Fruit fly (Drosophila melanogaster) whole organism, embryonic: ENCODE results near the gene Herc4.

Experiments used
- Ada2b ChIP-seq: fragments of 200-800 bp; sonication (Bioruptor generic); IDR thresholded peaks from 2 replicates; pipeline ENCODE4 v1.3.6; 2022; ENCODE audit warnings: missing biosample characterization, missing genetic modification characterization
- Asciz ChIP-seq: fragments of 200-800 bp; sonication (Bioruptor generic); optimal IDR thresholded peaks from 2 replicates; lab custom pipeline; 2017; ENCODE audit warnings: missing biosample characterization, mild to moderate bottlenecking, missing genetic modification characterization, missing genetic modification reagents
- B-H2 ChIP-seq: fragments of 200-800 bp; sonication (Bioruptor generic); optimal IDR thresholded peaks from 2 replicates; lab custom pipeline; 2018; ENCODE audit warnings: missing biosample characterization, mild to moderate bottlenecking, missing genetic modification characterization
- BtbVII ChIP-seq: fragments of 200-800 bp; sonication (Bioruptor generic); optimal IDR thresholded peaks from 3 replicates; lab custom pipeline; 2017; ENCODE audit warnings: missing biosample characterization, mild to moderate bottlenecking, missing genetic modification characterization
- CG1024 ChIP-seq: fragments of 200-800 bp; sonication (Bioruptor generic); IDR thresholded peaks from 2 replicates; pipeline ENCODE4 v1.3.6; 2022; ENCODE audit warnings: missing biosample characterization, missing genetic modification characterization
- CG1233 ChIP-seq: fragments of 200-800 bp; sonication (Bioruptor generic); optimal IDR thresholded peaks from 4 replicates; lab custom pipeline; 2018; ENCODE audit warnings: missing biosample characterization, mild to moderate bottlenecking, missing genetic modification characterization
- CG14014 ChIP-seq: fragments of 200-800 bp; sonication (Bioruptor generic); IDR thresholded peaks from 2 replicates; pipeline ENCODE4 v1.3.6; 2022; ENCODE audit warnings: missing biosample characterization, missing genetic modification characterization
- CG14965 ChIP-seq: fragments of 200-800 bp; sonication (Bioruptor generic); optimal IDR thresholded peaks from 2 replicates; lab custom pipeline; 2016; ENCODE audit warnings: missing biosample characterization, missing genetic modification characterization, borderline replicate concordance
- CG1647 ChIP-seq: fragments of 200-800 bp; sonication (Bioruptor generic); optimal IDR thresholded peaks from 3 replicates; lab custom pipeline; 2016; ENCODE audit warnings: missing biosample characterization, missing genetic modification characterization
- CG2889 ChIP-seq: fragments of 200-800 bp; sonication (Bioruptor generic); IDR thresholded peaks from 3 replicates; pipeline ENCODE4 v1.3.6; 2022; ENCODE audit warnings: missing biosample characterization, missing genetic modification characterization
- CG30431 ChIP-seq: fragments of 200-800 bp; sonication (Bioruptor generic); optimal IDR thresholded peaks from 2 replicates; lab custom pipeline; 2017; ENCODE audit warnings: missing biosample characterization, missing genetic modification characterization
- CG4360 ChIP-seq: fragments of 200-800 bp; sonication (Bioruptor generic); IDR thresholded peaks from 2 replicates; pipeline ENCODE4 v1.3.6; 2022; ENCODE audit warnings: missing biosample characterization, missing genetic modification characterization
- CG4617 ChIP-seq: fragments of 200-800 bp; sonication (Bioruptor generic); optimal IDR thresholded peaks from 3 replicates; lab custom pipeline; 2016; ENCODE audit warnings: missing biosample characterization, missing genetic modification characterization, borderline replicate concordance
- CG6254 ChIP-seq: fragments of 200-800 bp; sonication (Bioruptor generic); optimal IDR thresholded peaks from 3 replicates; lab custom pipeline; 2017; ENCODE audit warnings: mild to moderate bottlenecking, missing biosample characterization, missing genetic modification reagents, missing genetic modification characterization
- CG7357 ChIP-seq: fragments of 200-800 bp; sonication (Bioruptor generic); IDR thresholded peaks from 3 replicates; pipeline ENCODE4 v1.3.6; 2022; ENCODE audit warnings: missing biosample characterization, missing genetic modification characterization
- CG8944 ChIP-seq: fragments of 200-800 bp; sonication (Bioruptor generic); optimal IDR thresholded peaks from 3 replicates; lab custom pipeline; 2016; ENCODE audit warnings: missing biosample characterization, missing genetic modification characterization
- CHES-1-like ChIP-seq: fragments of 200-800 bp; sonication (Bioruptor generic); optimal IDR thresholded peaks from 2 replicates; lab custom pipeline; 2016; ENCODE audit warnings: missing biosample characterization, missing genetic modification characterization
- CrebB ChIP-seq: fragments of 200-800 bp; sonication (Bioruptor generic); optimal IDR thresholded peaks from 3 replicates; lab custom pipeline; 2018; ENCODE audit warnings: missing biosample characterization, mild to moderate bottlenecking, missing genetic modification characterization
- Dp ChIP-seq: fragments of 200-800 bp; sonication (Bioruptor generic); optimal IDR thresholded peaks from 2 replicates; lab custom pipeline; 2018; ENCODE audit warnings: missing biosample characterization, mild to moderate bottlenecking, missing genetic modification characterization, moderate library complexity
- Elba2 ChIP-seq: fragments of 200-800 bp; sonication (Bioruptor generic); optimal IDR thresholded peaks from 3 replicates; lab custom pipeline; 2016; ENCODE audit warnings: missing biosample characterization, missing genetic modification characterization
- Gug ChIP-seq: fragments of 200-800 bp; sonication (Bioruptor generic); IDR thresholded peaks from 4 replicates; pipeline ENCODE4 v1.3.6; 2022; ENCODE audit warnings: missing biosample characterization, missing genetic modification characterization
- Hmx ChIP-seq: fragments of 200-800 bp; sonication (Bioruptor generic); optimal IDR thresholded peaks from 2 replicates; lab custom pipeline; 2016; ENCODE audit warnings: missing biosample characterization, missing genetic modification characterization
- Lim3 ChIP-seq: fragments of 200-800 bp; sonication (Bioruptor generic); IDR thresholded peaks from 2 replicates; pipeline ENCODE4 v1.3.6; 2022; ENCODE audit warnings: missing biosample characterization, missing genetic modification characterization
- NK7.1 ChIP-seq: fragments of 200-800 bp; sonication (Bioruptor generic); optimal IDR thresholded peaks from 3 replicates; lab custom pipeline; 2016; ENCODE audit warnings: missing biosample characterization, missing genetic modification characterization
- Pdp1 ChIP-seq, 2 experiments: fragments of 200-800 bp; sonication (Bioruptor generic); optimal IDR thresholded peaks; 3 replicates each; lab custom pipeline; 2016; ENCODE audit warnings: missing biosample characterization in 2 of 2, missing genetic modification characterization in 2 of 2, mild to moderate bottlenecking in 1 of 2, moderate library complexity in 1 of 2
- Six4 ChIP-seq: fragments of 200-800 bp; sonication (Bioruptor generic); optimal IDR thresholded peaks from 2 replicates; lab custom pipeline; 2016; ENCODE audit warnings: missing biosample characterization, missing genetic modification characterization
- Spps ChIP-seq: fragments of 200-800 bp; sonication (Bioruptor generic); optimal IDR thresholded peaks from 2 replicates; lab custom pipeline; 2018; ENCODE audit warnings: missing biosample characterization, mild to moderate bottlenecking, missing genetic modification characterization
- Trl ChIP-seq, 3 experiments: fragments of >200 bp in 2 of 3; fragments of 200-800 bp in 1 of 3; sonication (Bioruptor generic) in 1 of 3; optimal IDR thresholded peaks; 2 replicates in 1 of 3; 3 replicates in 2 of 3; lab custom pipeline; 2016 to 2017; ENCODE audit warnings: missing biosample characterization in 1 of 3, missing genetic modification characterization in 1 of 3
- Vsx1 ChIP-seq: fragments of 200-800 bp; sonication (Bioruptor generic); optimal IDR thresholded peaks from 2 replicates; lab custom pipeline; 2017; ENCODE audit warnings: missing biosample characterization, mild to moderate bottlenecking, missing genetic modification characterization, missing genetic modification reagents
- amos ChIP-seq: fragments of 200-800 bp; sonication (Bioruptor generic); IDR thresholded peaks from 2 replicates; pipeline ENCODE4 v1.3.6; 2022; ENCODE audit warnings: missing biosample characterization, missing genetic modification characterization; ENCODE audit not compliant: partially characterized antibody
- az2 ChIP-seq: fragments of 200-800 bp; sonication (Bioruptor generic); optimal IDR thresholded peaks from 3 replicates; lab custom pipeline; 2016; ENCODE audit warnings: missing biosample characterization, missing genetic modification characterization
- chinmo ChIP-seq: fragments of 200-800 bp; sonication (Bioruptor generic); IDR thresholded peaks from 4 replicates; pipeline ENCODE4 v1.3.6; 2022; ENCODE audit warnings: missing biosample characterization, missing genetic modification characterization; ENCODE audit not compliant: partially characterized antibody
- crc ChIP-seq: fragments of 200-800 bp; sonication (Bioruptor generic); optimal IDR thresholded peaks from 2 replicates; lab custom pipeline; 2016; ENCODE audit warnings: missing biosample characterization, missing genetic modification characterization
- gcm2 ChIP-seq: fragments of 200-800 bp; sonication (Bioruptor generic); optimal IDR thresholded peaks from 2 replicates; lab custom pipeline; 2016; ENCODE audit warnings: missing biosample characterization, missing genetic modification characterization
- gfzf ChIP-seq: fragments of 200-800 bp; sonication (Bioruptor generic); optimal IDR thresholded peaks from 2 replicates; lab custom pipeline; 2016; ENCODE audit warnings: missing biosample characterization, mild to moderate bottlenecking, missing genetic modification characterization, moderate library complexity
- grn ChIP-seq: fragments of 200-800 bp; sonication (Bioruptor generic); optimal IDR thresholded peaks from 3 replicates; lab custom pipeline; 2017; ENCODE audit warnings: missing biosample characterization, missing genetic modification characterization
- gt ChIP-seq: fragments of 200-800 bp; sonication (Bioruptor generic); IDR thresholded peaks from 2 replicates; pipeline ENCODE4 v1.3.6; 2022; ENCODE audit warnings: missing biosample characterization, missing genetic modification characterization
- ind ChIP-seq: fragments of 200-800 bp; sonication (Bioruptor generic); optimal IDR thresholded peaks from 3 replicates; lab custom pipeline; 2016; ENCODE audit warnings: missing biosample characterization, missing genetic modification characterization
- insv ChIP-seq, 2 experiments: fragments of 200-800 bp; sonication (Bioruptor generic); optimal IDR thresholded peaks; 3 replicates each; lab custom pipeline; 2016 to 2018; ENCODE audit warnings: missing biosample characterization in 2 of 2, missing genetic modification characterization in 2 of 2
- kah ChIP-seq: fragments of 200-800 bp; sonication (Bioruptor generic); optimal IDR thresholded peaks from 2 replicates; lab custom pipeline; 2018; ENCODE audit warnings: missing biosample characterization, mild to moderate bottlenecking, missing genetic modification characterization
- nmo ChIP-seq: fragments of 200-800 bp; sonication (Bioruptor generic); optimal IDR thresholded peaks from 2 replicates; lab custom pipeline; 2018; ENCODE audit warnings: missing biosample characterization, mild to moderate bottlenecking, missing genetic modification characterization, moderate library complexity
- pita ChIP-seq: fragments of 200-800 bp; sonication (Bioruptor generic); optimal IDR thresholded peaks from 2 replicates; lab custom pipeline; 2017; ENCODE audit warnings: missing biosample characterization, mild to moderate bottlenecking, missing genetic modification characterization
- pum ChIP-seq: fragments of 200-800 bp; sonication (Bioruptor generic); optimal IDR thresholded peaks from 2 replicates; lab custom pipeline; 2016; ENCODE audit warnings: missing biosample characterization, missing genetic modification characterization
- scrt ChIP-seq: fragments of 200-800 bp; sonication (Bioruptor generic); optimal IDR thresholded peaks from 2 replicates; lab custom pipeline; 2018; ENCODE audit warnings: missing biosample characterization, mild to moderate bottlenecking, missing genetic modification characterization, moderate library complexity
- sim ChIP-seq: fragments of 200-800 bp; sonication (Bioruptor generic); IDR thresholded peaks from 2 replicates; pipeline ENCODE4 v1.3.6; 2022; ENCODE audit warnings: missing biosample characterization, missing genetic modification characterization
- tgo ChIP-seq: fragments of 200-800 bp; sonication (Bioruptor generic); IDR thresholded peaks from 3 replicates; pipeline ENCODE4 v1.3.6; 2022; ENCODE audit warnings: missing biosample characterization, missing genetic modification characterization
- tna ChIP-seq: fragments of 200-800 bp; sonication (Bioruptor generic); IDR thresholded peaks from 2 replicates; pipeline ENCODE4 v1.3.6; 2022; ENCODE audit warnings: missing biosample characterization, missing genetic modification characterization; ENCODE audit not compliant: partially characterized antibody
- twi ChIP-seq: fragments of 200-800 bp; optimal IDR thresholded peaks from 2 replicates; lab custom pipeline; 2019; ENCODE audit warnings: missing biosample characterization, mild to moderate bottlenecking, missing genetic modification characterization, moderate library complexity
- vvl ChIP-seq: fragments of 200-800 bp; sonication (Bioruptor generic); IDR thresholded peaks from 2 replicates; pipeline ENCODE4 v1.3.6; 2022; ENCODE audit warnings: missing biosample characterization, missing genetic modification characterization

Gene Herc4

dm6 chr3L:1302234-1302949 lies 11.1 kb upstream of the Herc4 start, which contains the start of the genes Rac1 and Acat2 (continued):
- TF ChIP-seq CG4360 (no peak), grn (GFP tag; lab: Kevin White, UChicago) (peak; percentile 97), CG1647 (GFP tag; lab: Kevin White, UChicago) (no peak), CG2889 (GFP tag; lab: Robert Waterston, UW) (no peak), BtbVII (no peak), amos (no peak), pum (GFP tag; lab: Kevin White, UChicago) (no peak), kah (GFP tag; lab: Kevin White, UChicago) (no peak), Pdp1 (GFP tag; optimal IDR thresholded peaks at IDR 0.05; lab: Kevin White, UChicago) (peak in 1 of 2 experiments; percentile 35), pita (GFP tag; lab: Kevin White, UChicago) (no peak), CG1024 (GFP tag; lab: Robert Waterston, UW) (no peak), sim (no peak), Six4 (GFP tag; lab: Kevin White, UChicago) (no peak), ind (no peak), Lim3 (GFP tag; lab: Robert Waterston, UW) (no peak), twi (tag; lab: Kevin White, UChicago) (peak; percentile 31), CG1233 (GFP tag; lab: Kevin White, UChicago) (no peak), az2 (GFP tag; lab: Kevin White, UChicago) (no peak)
- TF ChIP-seq, all 482 proteins: peak for 77

dm6 chr3L:1302950-1303352 lies 10.5 kb upstream of the Herc4 start:
- TF ChIP-seq CG14965 (no peak), Trl (optimal IDR thresholded peaks at IDR 0.05; lab: Kevin White, UChicago) (no peak), Trl (GFP tag; optimal IDR thresholded peaks at IDR 0.05; lab: Kevin White, UChicago) (no peak), CG7357 (GFP tag; lab: Robert Waterston, UW) (no peak), CG6254 (GFP tag; lab: Kevin White, UChicago) (no peak), Dp (GFP tag; lab: Kevin White, UChicago) (no peak), Elba2 (GFP tag; lab: Kevin White, UChicago) (peak; percentile 93), Ada2b (no peak), vvl (GFP tag; lab: Robert Waterston, UW) (no peak), gcm2 (GFP tag; lab: Kevin White, UChicago) (no peak), chinmo (GFP tag; lab: Robert Waterston, UW) (no peak), nmo (no peak), scrt (GFP tag; lab: Kevin White, UChicago) (peak; percentile 65), gt (no peak), Asciz (GFP tag; lab: Kevin White, UChicago) (no peak), insv (GFP tag; optimal IDR thresholded peaks at IDR 0.05; lab: Kevin White, UChicago) (peak; percentile 52 to 95), CG30431 (GFP tag; lab: Kevin White, UChicago) (no peak), CG4617 (GFP tag; lab: Kevin White, UChicago) (peak; percentile 7), CHES-1-like (GFP tag; lab: Kevin White, UChicago) (no peak), tna (GFP tag; lab: Robert Waterston, UW) (no peak), CrebB (tag; lab: Kevin White, UChicago) (no peak), crc (no peak), CG14014 (GFP tag; lab: Robert Waterston, UW) (no peak), B-H2 (no peak), Vsx1 (no peak), CG8944 (no peak), kah (GFP tag; lab: Kevin White, UChicago) (peak; percentile 97), Hmx (no peak), tgo (GFP tag; lab: Robert Waterston, UW) (no peak), gfzf (GFP tag; lab: Kevin White, UChicago) (no peak), Spps (no peak), Gug (GFP tag; lab: Robert Waterston, UW) (no peak), ind (no peak), NK7.1 (GFP tag; lab: Kevin White, UChicago) (no peak)
